Worm (Caenorhabditis elegans) whole organism, L4 larva: ENCODE results near the gene sumv-2.

Experiments
- nhr-237 ChIP-seq: sonication (generic microtip); optimal IDR thresholded peaks from 2 replicates; lab custom pipeline; 2017; ENCODE audit warnings: missing biosample characterization, missing genetic modification characterization
- skn-1 ChIP-seq: fragments of 150-350 bp; optimal IDR thresholded peaks from 2 replicates; lab custom pipeline; 2014; ENCODE audit warnings: missing biosample characterization, missing genetic modification characterization

- TF ChIP-seq skn-1 (no peak), nhr-237 (no peak)
Measured at ce11 chrV:4606828-4607227, 10.5 kb upstream of the sumv-2 start, which contains the start of gene txt-6.
